Worm (Caenorhabditis elegans): Measurements from ENCODE around the gene T16G1.3.

The T16G1.3 gene

ce11 chrV:12921680-12922079 is 22.4 kb downstream of the T16G1.3 start (continued):
- TF ChIP-seq nhr-77 (tag; optimal IDR thresholded peaks at IDR 0.05) (peak; percentile 25), hlh-30 (tag; optimal IDR thresholded peaks at IDR 0.05; ENCODE audit: insufficient read depth) (peak; percentile 54), mxl-3 (GFP tag; optimal IDR thresholded peaks at IDR 0.05) (peak; percentile 37)

ce11 chrV:12919705-12920104 is 24.4 kb downstream of the T16G1.3 start, which contains the start of gene lipl-1:
Gene lipl-1, plus strand, starts transcription at chrV:12919986.
- peak; percentile 58 for TF ChIP-seq nhr-28 (tag; optimal IDR thresholded peaks at IDR 0.05)
- no peak for TF ChIP-seq pha-4 (GFP tag; IDR thresholded peaks at IDR 0.05)
- no peak for TF ChIP-seq pha-4 (tag; optimal IDR thresholded peaks at IDR 0.05)
- TF ChIP-seq dve-1 (tag; optimal IDR thresholded peaks at IDR 0.05; ENCODE audit: insufficient read depth), result no peak
- peak; percentile 67 for TF ChIP-seq dmd-6 (GFP tag; IDR thresholded peaks at IDR 0.05)
- TF ChIP-seq mxl-3 (GFP tag; optimal IDR thresholded peaks at IDR 0.05), result peak; percentile 54
- no peak for TF ChIP-seq daf-16 (GFP tag; optimal IDR thresholded peaks at IDR 0.05)
- peak; percentile 14 for TF ChIP-seq daf-16 (tag; optimal IDR thresholded peaks at IDR 0.05)

- TF ChIP-seq gei-8 (GFP tag; optimal IDR thresholded peaks at IDR 0.05) (no peak), nhr-25 (tag; optimal IDR thresholded peaks at IDR 0.05; ENCODE audit: borderline replicate concordance, insufficient read depth) (no peak), duxl-1 (tag; optimal IDR thresholded peaks at IDR 0.05; ENCODE audit: poor library complexity) (no peak), lin-1 (GFP tag; IDR thresholded peaks at IDR 0.05) (no peak), tra-1 (GFP tag; IDR thresholded peaks at IDR 0.05) (no peak), nhr-41 (GFP tag; IDR thresholded peaks at IDR 0.05) (no peak), hmg-1.1 (GFP tag; IDR thresholded peaks at IDR 0.05) (no peak), daf-8 (GFP tag; IDR thresholded peaks at IDR 0.05) (no peak), nhr-11 (tag; optimal IDR thresholded peaks at IDR 0.05) (no peak), madf-5 (GFP tag; IDR thresholded peaks at IDR 0.05) (no peak), mdl-1 (tag; optimal IDR thresholded peaks at IDR 0.05) (no peak), lim-7 (GFP tag; IDR thresholded peaks at IDR 0.05) (no peak), ztf-7 (tag; optimal IDR thresholded peaks at IDR 0.05) (no peak), mes-2 (tag; optimal IDR thresholded peaks at IDR 0.05; ENCODE audit: poor library complexity, severe bottlenecking) (no peak), T20F7.1 (GFP tag; optimal IDR thresholded peaks at IDR 0.05) (no peak), T26A8.4 (GFP tag; IDR thresholded peaks at IDR 0.05) (no peak), jun-1 (tag; optimal IDR thresholded peaks at IDR 0.05) (no peak), nhr-111 (GFP tag; optimal IDR thresholded peaks at IDR 0.05) (no peak), ztf-11 (tag; optimal IDR thresholded peaks at IDR 0.05) (no peak), nhr-48 (tag; optimal IDR thresholded peaks at IDR 0.05) (no peak), dmd-6 (GFP tag; IDR thresholded peaks at IDR 0.05) (peak; percentile 76), zip-2 (tag; optimal IDR thresholded peaks at IDR 0.05) (no peak), ceh-62 (tag; optimal IDR thresholded peaks at IDR 0.05) (no peak), ceh-20 (GFP tag; IDR thresholded peaks at IDR 0.05) (0 out of 2 replicates have a peak, but pooled peaks have one; percentile 41), zag-1 (tag; optimal IDR thresholded peaks at IDR 0.05) (no peak), unc-39 (tag; optimal IDR thresholded peaks at IDR 0.05) (no peak), sdz-12 (GFP tag; optimal IDR thresholded peaks at IDR 0.05) (no peak), hlh-11 (tag; optimal IDR thresholded peaks at IDR 0.05) (peak; percentile 64), lir-3 (tag; optimal IDR thresholded peaks at IDR 0.05) (no peak), dve-1 (tag; optimal IDR thresholded peaks at IDR 0.05; ENCODE audit: insufficient read depth) (peak; percentile 67), nhr-77 (tag; optimal IDR thresholded peaks at IDR 0.05) (peak; percentile 16), vab-7 (GFP tag; IDR thresholded peaks at IDR 0.05) (no peak), lsy-2 (tag; optimal IDR thresholded peaks at IDR 0.05) (no peak), daf-16 (GFP tag; optimal IDR thresholded peaks at IDR 0.05) (no peak), daf-16 (tag; optimal IDR thresholded peaks at IDR 0.05) (peak; percentile 96), daf-19 (GFP tag; conservative IDR thresholded peaks at IDR 0.05) (no peak), pqm-1 (tag; optimal IDR thresholded peaks at IDR 0.05) (peak; percentile 51), fkh-10 (GFP tag; optimal IDR thresholded peaks at IDR 0.05) (no peak), nhr-28 (tag; optimal IDR thresholded peaks at IDR 0.05) (peak; percentile 51), dpl-1 (GFP tag; optimal IDR thresholded peaks at IDR 0.05) (no peak), F37D6.2 (tag; optimal IDR thresholded peaks at IDR 0.05) (no peak), R02D3.7 (tag; optimal IDR thresholded peaks at IDR 0.05) (no peak)
Observed at ce11 chrV:12909544-12910157, 34.5 kb downstream of the T16G1.3 start, which contains the start of gene nid-1. Gene nid-1, plus strand, starts transcription at chrV:12910107.

Measured in whole organism, L4 larva.